Fruit fly (Drosophila melanogaster) whole organism, adult: Measurements from ENCODE around the gene CG9500.

Source experiments
- CG11617 ChIP-seq: fragments of 200-800 bp; sonication (Bioruptor generic); optimal IDR thresholded peaks from 2 replicates; lab custom pipeline; 2017; ENCODE audit warnings: mild to moderate bottlenecking, missing biosample characterization, missing genetic modification reagents, missing genetic modification characterization
- CG12768 ChIP-seq: fragments of 200-800 bp; sonication (Bioruptor generic); optimal IDR thresholded peaks from 2 replicates; lab custom pipeline; 2017; ENCODE audit warnings: missing biosample characterization, missing genetic modification characterization, mild to moderate bottlenecking, moderate library complexity, missing genetic modification reagents
- CG14711 ChIP-seq: fragments of 200-800 bp; sonication (Bioruptor generic); optimal IDR thresholded peaks from 2 replicates; lab custom pipeline; 2018; ENCODE audit warnings: missing biosample characterization, mild to moderate bottlenecking, missing genetic modification characterization, moderate library complexity
- CG1620 ChIP-seq: fragments of 200-800 bp; sonication (Bioruptor generic); optimal IDR thresholded peaks from 2 replicates; lab custom pipeline; 2016; ENCODE audit warnings: missing biosample characterization, missing genetic modification characterization
- CG33017 ChIP-seq: fragments of 200-800 bp; sonication (Bioruptor generic); optimal IDR thresholded peaks from 2 replicates; lab custom pipeline; 2018; ENCODE audit warnings: missing biosample characterization, mild to moderate bottlenecking, missing genetic modification characterization, moderate library complexity
- CG5204 ChIP-seq: fragments of 200-800 bp; sonication (Bioruptor generic); optimal IDR thresholded peaks from 2 replicates; lab custom pipeline; 2016; ENCODE audit warnings: missing biosample characterization, missing genetic modification characterization
- CG7045 ChIP-seq: fragments of 200-800 bp; sonication (Bioruptor generic); optimal IDR thresholded peaks from 2 replicates; lab custom pipeline; 2017; ENCODE audit warnings: missing biosample characterization, mild to moderate bottlenecking, missing genetic modification characterization
- CG7101 ChIP-seq: fragments of 200-800 bp; sonication (Bioruptor generic); optimal IDR thresholded peaks from 2 replicates; lab custom pipeline; 2018; ENCODE audit warnings: missing biosample characterization, mild to moderate bottlenecking, missing genetic modification characterization, moderate library complexity
- Clk ChIP-seq: fragments of 200-800 bp; sonication (Bioruptor generic); optimal IDR thresholded peaks from 2 replicates; lab custom pipeline; 2017; ENCODE audit warnings: missing biosample characterization, missing genetic modification characterization
- Crg-1 ChIP-seq: fragments of 200-800 bp; sonication (Bioruptor generic); optimal IDR thresholded peaks from 2 replicates; lab custom pipeline; 2016; ENCODE audit warnings: missing biosample characterization, missing genetic modification characterization
- Hr96 ChIP-seq: fragments of 200-800 bp; sonication (Bioruptor generic); optimal IDR thresholded peaks from 2 replicates; lab custom pipeline; 2016; ENCODE audit warnings: missing biosample characterization, missing genetic modification characterization
- Mnt ChIP-seq: fragments of 200-800 bp; sonication (Bioruptor generic); optimal IDR thresholded peaks from 2 replicates; lab custom pipeline; 2016; ENCODE audit warnings: missing biosample characterization, mild to moderate bottlenecking, missing genetic modification characterization
- bab1 ChIP-seq: fragments of 200-800 bp; sonication (Bioruptor generic); optimal IDR thresholded peaks from 3 replicates; lab custom pipeline; 2019; ENCODE audit warnings: missing biosample characterization, mild to moderate bottlenecking, missing genetic modification characterization, moderate library complexity
- cic ChIP-seq: fragments of 200-800 bp; sonication (Bioruptor generic); optimal IDR thresholded peaks from 2 replicates; lab custom pipeline; 2017; ENCODE audit warnings: missing biosample characterization, mild to moderate bottlenecking, missing genetic modification characterization, moderate library complexity
- cnc ChIP-seq, 2 experiments: fragments of >200 bp; optimal IDR thresholded peaks; 2 replicates each; lab custom pipeline; 2017
- kay ChIP-seq: fragments of 200-800 bp; sonication (Bioruptor generic); peaks from one replicate; lab custom pipeline; 2016; ENCODE audit warnings: missing biosample characterization, missing genetic modification characterization, borderline replicate concordance
- ovo ChIP-seq: fragments of 200-800 bp; sonication (Bioruptor generic); optimal IDR thresholded peaks from 2 replicates; lab custom pipeline; 2016; ENCODE audit warnings: missing biosample characterization, missing genetic modification characterization
- pad ChIP-seq: fragments of 200-800 bp; sonication (Bioruptor generic); optimal IDR thresholded peaks from 3 replicates; lab custom pipeline; 2017; ENCODE audit warnings: missing biosample characterization, missing genetic modification characterization, mild to moderate bottlenecking, moderate library complexity, missing genetic modification reagents
- tj ChIP-seq: fragments of 200-800 bp; sonication (Bioruptor generic); optimal IDR thresholded peaks from 3 replicates; lab custom pipeline; 2017; ENCODE audit warnings: missing biosample characterization, mild to moderate bottlenecking, missing genetic modification characterization, moderate library complexity
- toe ChIP-seq: fragments of 200-800 bp; sonication (Bioruptor generic); optimal IDR thresholded peaks from 2 replicates; lab custom pipeline; 2016; ENCODE audit warnings: missing biosample characterization, missing genetic modification characterization

Gene CG9500

DNA sequence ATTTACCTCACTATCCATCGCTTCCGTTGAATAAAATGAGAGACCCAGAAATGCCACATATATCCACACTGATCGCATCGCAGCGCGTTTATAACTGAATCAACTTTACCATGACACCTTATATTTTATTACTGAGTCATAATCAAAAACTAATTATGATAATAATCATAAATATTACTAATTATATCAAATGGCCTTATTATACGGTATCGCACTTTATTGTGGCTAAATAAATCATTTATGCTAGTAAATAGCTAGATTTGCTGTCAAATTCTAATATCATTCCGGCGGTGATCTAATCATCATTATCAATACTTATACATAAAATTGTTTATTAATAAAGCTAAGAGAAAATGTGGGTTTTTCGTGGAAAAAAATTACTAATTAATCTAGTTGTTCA lies at the start of gene CG9500:
TSS of gene CG9500 (minus strand) at position 101 of the 400 bp plus-strand sequence.
- TF ChIP-seq tj (GFP tag; lab: Kevin White, UChicago) (no peak), CG33017 (tag; lab: Kevin White, UChicago) (no peak), CG7045 (GFP tag; lab: Kevin White, UChicago) (no peak), ovo (GFP tag; lab: Kevin White, UChicago) (no peak), CG11617 (GFP tag; lab: Kevin White, UChicago) (no peak), Crg-1 (GFP tag; lab: Kevin White, UChicago) (no peak), cic (GFP tag; lab: Kevin White, UChicago) (no peak), CG1620 (GFP tag; lab: Kevin White, UChicago) (no peak), CG14711 (no peak), bab1 (GFP tag; lab: Kevin White, UChicago) (no peak), CG5204 (GFP tag; lab: Kevin White, UChicago) (no peak), Clk (GFP tag; lab: Kevin White, UChicago) (no peak), Mnt (GFP tag; lab: Kevin White, UChicago) (no peak), cnc (optimal IDR thresholded peaks at IDR 0.05; lab: Kevin White, UChicago) (no peak), toe (no peak), CG7101 (no peak)

- no peak for TF ChIP-seq CG7101
- TF ChIP-seq toe, result no peak
- no peak for TF ChIP-seq CG33017 (tag; lab: Kevin White, UChicago)
- TF ChIP-seq CG11617 (GFP tag; lab: Kevin White, UChicago), result no peak
- no peak for TF ChIP-seq pad
- no peak for TF ChIP-seq CG1620 (GFP tag; lab: Kevin White, UChicago)
- TF ChIP-seq cnc (optimal IDR thresholded peaks at IDR 0.05; lab: Kevin White, UChicago), result no peak
- TF ChIP-seq Mnt (GFP tag; lab: Kevin White, UChicago), result no peak
- TF ChIP-seq Clk (GFP tag; lab: Kevin White, UChicago), result no peak
Measured at dm6 chr2L:6397149-6397548, 39.0 kb upstream of the CG9500 start, which contains the start of gene CG42369. Gene CG42369 (minus strand): TSS chr2L:6397249.

DNA sequence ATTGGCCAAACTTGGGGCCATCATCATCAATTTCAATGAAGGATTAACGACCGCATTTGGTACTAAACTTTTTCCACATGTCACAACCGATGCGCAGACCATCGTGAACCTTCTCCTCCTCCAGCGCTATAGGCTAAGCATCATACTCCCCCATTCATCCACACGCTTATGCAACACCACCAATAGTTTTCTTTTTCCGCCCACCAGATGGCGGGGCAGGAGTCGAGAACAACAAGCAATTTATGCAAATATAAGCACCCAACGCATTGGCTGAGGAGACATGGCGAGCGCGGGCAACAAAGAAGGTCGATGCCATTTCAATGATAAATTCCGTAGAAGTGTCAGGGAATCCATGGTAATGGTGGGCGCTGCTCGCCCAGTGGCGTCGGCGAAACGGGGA lies 33.4 kb upstream of the CG9500 start:
- TF ChIP-seq Mnt (GFP tag; lab: Kevin White, UChicago), result no peak

- TF ChIP-seq bab1 (GFP tag; lab: Kevin White, UChicago) (no peak), CG11617 (GFP tag; lab: Kevin White, UChicago) (no peak), Mnt (GFP tag; lab: Kevin White, UChicago) (no peak), CG1620 (GFP tag; lab: Kevin White, UChicago) (no peak), CG7101 (no peak), CG7045 (GFP tag; lab: Kevin White, UChicago) (no peak), tj (GFP tag; lab: Kevin White, UChicago) (no peak), toe (no peak), ovo (GFP tag; lab: Kevin White, UChicago) (no peak)
Measured at dm6 chr2L:6387068-6387467, 28.9 kb upstream of the CG9500 start.

- TF ChIP-seq CG11617 (GFP tag; lab: Kevin White, UChicago), result no peak
- no peak for TF ChIP-seq cnc (optimal IDR thresholded peaks at IDR 0.05; lab: Kevin White, UChicago)
- TF ChIP-seq ovo (GFP tag; lab: Kevin White, UChicago), result no peak
- no peak for TF ChIP-seq cic (GFP tag; lab: Kevin White, UChicago)
- TF ChIP-seq CG1620 (GFP tag; lab: Kevin White, UChicago), result no peak
- no peak for TF ChIP-seq CG14711
- TF ChIP-seq kay (GFP tag; lab: Kevin White, UChicago), result no peak
- TF ChIP-seq toe, result no peak
- no peak for TF ChIP-seq CG12768 (GFP tag; lab: Kevin White, UChicago)
- TF ChIP-seq Hr96 (GFP tag; lab: Kevin White, UChicago), result no peak
- no peak for TF ChIP-seq bab1 (GFP tag; lab: Kevin White, UChicago)
- no peak for TF ChIP-seq CG33017 (tag; lab: Kevin White, UChicago)
- no peak for TF ChIP-seq Crg-1 (GFP tag; lab: Kevin White, UChicago)
- TF ChIP-seq CG7045 (GFP tag; lab: Kevin White, UChicago), result no peak
- TF ChIP-seq pad, result no peak
- no peak for TF ChIP-seq CG5204 (GFP tag; lab: Kevin White, UChicago)
- TF ChIP-seq tj (GFP tag; lab: Kevin White, UChicago), result no peak
- no peak for TF ChIP-seq Clk (GFP tag; lab: Kevin White, UChicago)
- TF ChIP-seq CG7101, result no peak
- TF ChIP-seq Mnt (GFP tag; lab: Kevin White, UChicago), result no peak
Measured at dm6 chr2L:6385409-6385808, 27.3 kb upstream of the CG9500 start, which contains the start of gene Nepl6. Gene Nepl6 (minus strand): TSS chr2L:6385512.

DNA sequence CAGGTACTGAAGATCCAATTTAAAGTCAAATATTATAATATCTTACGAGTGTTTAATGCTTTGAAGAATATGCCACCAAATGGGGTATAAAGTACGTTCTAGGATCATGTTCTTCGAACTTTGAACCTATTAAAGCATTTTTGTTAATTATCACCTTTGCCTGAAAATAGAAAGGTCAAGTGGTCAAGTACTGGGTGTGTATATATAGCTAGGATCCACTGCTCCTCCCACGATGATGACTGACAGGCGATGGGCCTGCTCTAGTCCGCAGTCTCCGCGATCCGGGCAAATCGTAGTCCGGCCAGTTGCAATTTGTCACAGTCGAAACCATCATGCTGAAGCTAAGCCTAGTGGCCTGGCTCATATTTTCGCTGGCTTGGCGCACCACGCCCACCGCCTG lies 22.8 kb upstream of the CG9500 start, which contains the start of gene Nepl5:
TSS of gene Nepl5 (plus strand) at position 301 of the 400 bp plus-strand sequence.
- TF ChIP-seq toe (no peak), CG5204 (GFP tag; lab: Kevin White, UChicago) (no peak), CG7101 (no peak), cnc (optimal IDR thresholded peaks at IDR 0.05; lab: Kevin White, UChicago) (no peak), Mnt (GFP tag; lab: Kevin White, UChicago) (no peak), kay (GFP tag; lab: Kevin White, UChicago) (no peak)

dm6 chr2L:6379197-6379596 lies 21.1 kb upstream of the CG9500 start:
- TF ChIP-seq CG12768 (GFP tag; lab: Kevin White, UChicago) (no peak), CG7101 (no peak), Crg-1 (GFP tag; lab: Kevin White, UChicago) (no peak), bab1 (GFP tag; lab: Kevin White, UChicago) (no peak), CG11617 (GFP tag; lab: Kevin White, UChicago) (no peak), CG14711 (no peak), CG33017 (tag; lab: Kevin White, UChicago) (no peak), cic (GFP tag; lab: Kevin White, UChicago) (no peak), CG1620 (GFP tag; lab: Kevin White, UChicago) (no peak), toe (no peak), CG5204 (GFP tag; lab: Kevin White, UChicago) (no peak), tj (GFP tag; lab: Kevin White, UChicago) (no peak), ovo (GFP tag; lab: Kevin White, UChicago) (no peak), kay (GFP tag; lab: Kevin White, UChicago) (no peak), Hr96 (GFP tag; lab: Kevin White, UChicago) (no peak), cnc (optimal IDR thresholded peaks at IDR 0.05; lab: Kevin White, UChicago) (no peak), Mnt (GFP tag; lab: Kevin White, UChicago) (no peak), pad (no peak)
